Fruit fly (Drosophila melanogaster): ENCODE data around the gene Cnb.

- TF ChIP-seq psq (optimal IDR thresholded peaks at IDR 0.05) (no peak), Myc (optimal IDR thresholded peaks at IDR 0.05) (no peak), insv (optimal IDR thresholded peaks at IDR 0.05) (no peak), h (optimal IDR thresholded peaks at IDR 0.05) (no peak), Sin3A (optimal IDR thresholded peaks at IDR 0.05) (no peak), ttk (optimal IDR thresholded peaks at IDR 0.05) (no peak)
Observed at dm6 chr3L:1969539-1970337, 22.4 kb downstream of the Cnb start, which contains the start of gene CG1927.

Measured in Kc167 (cell line).